Worm (Caenorhabditis elegans): Measurements from ENCODE around the gene grl-19.

The grl-19 gene

DNA sequence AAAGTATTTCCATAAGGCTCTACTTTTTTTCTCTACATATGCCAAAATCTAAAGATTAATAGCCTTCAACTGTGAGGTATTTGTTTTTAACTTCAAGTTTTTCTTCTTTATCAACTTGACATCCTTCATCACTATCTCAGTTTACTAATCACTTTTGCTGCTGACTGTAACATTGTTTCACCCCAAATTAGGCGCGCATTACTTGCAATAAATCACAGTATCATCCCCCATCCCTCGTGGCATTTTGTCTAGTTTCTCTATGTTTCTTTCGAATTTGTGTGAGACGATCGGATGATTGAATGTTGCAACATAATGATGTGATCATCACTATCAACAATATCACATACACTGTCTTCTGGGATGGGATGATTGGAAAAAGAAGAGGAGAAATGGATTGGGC lies 4.9 kb downstream of the grl-19 start (continued):
- no peak for TF ChIP-seq Y116A8C.19 (tag; optimal IDR thresholded peaks at IDR 0.05; ENCODE audit: borderline replicate concordance)
- peak; percentile 51 for TF ChIP-seq nhr-19 (GFP tag; conservative IDR thresholded peaks at IDR 0.05)
- no peak for TF ChIP-seq sup-37 (GFP tag; optimal IDR thresholded peaks at IDR 0.05)
- TF ChIP-seq nhr-20 (tag; optimal IDR thresholded peaks at IDR 0.05) = peak; percentile 73
- no peak for TF ChIP-seq fkh-4 (tag; optimal IDR thresholded peaks at IDR 0.05; ENCODE audit: borderline replicate concordance)
- TF ChIP-seq ceh-63 (GFP tag; optimal IDR thresholded peaks at IDR 0.05) = no peak
- TF ChIP-seq C34B4.2 (tag; optimal IDR thresholded peaks at IDR 0.05) = no peak
- TF ChIP-seq ets-5 (GFP tag; IDR thresholded peaks at IDR 0.05) = no peak
- TF ChIP-seq fkh-10 (GFP tag; optimal IDR thresholded peaks at IDR 0.05) = no peak
- peak in 1 of 2 experiments; percentile 93 for TF ChIP-seq mdl-1 (tag; optimal IDR thresholded peaks at IDR 0.05)
- no peak for TF ChIP-seq egl-13 (tag; optimal IDR thresholded peaks at IDR 0.05)
- TF ChIP-seq hlh-17 (GFP tag; optimal IDR thresholded peaks at IDR 0.05; ENCODE audit: borderline replicate concordance) = no peak
- peak in 2 of 3 experiments; percentile 8 to 38 for TF ChIP-seq dpl-1 (GFP tag; optimal IDR thresholded peaks at IDR 0.05)
- no peak for TF ChIP-seq mef-2 (tag; optimal IDR thresholded peaks at IDR 0.05)
- TF ChIP-seq sptf-1 (tag; optimal IDR thresholded peaks at IDR 0.05) = no peak
- no peak for TF ChIP-seq efl-3 (GFP tag; optimal IDR thresholded peaks at IDR 0.05)
- TF ChIP-seq egl-27 (tag; optimal IDR thresholded peaks at IDR 0.05) = no peak
- no peak for TF ChIP-seq nhr-237 (tag; optimal IDR thresholded peaks at IDR 0.05)
- no peak for TF ChIP-seq pqm-1 (tag; optimal IDR thresholded peaks at IDR 0.05)
- no peak for TF ChIP-seq snpc-4 (tag; optimal IDR thresholded peaks at IDR 0.05)
- no peak for TF ChIP-seq mab-9 (GFP tag; IDR thresholded peaks at IDR 0.05)
- TF ChIP-seq nhr-11 (tag; optimal IDR thresholded peaks at IDR 0.05) = no peak
- TF ChIP-seq ceh-8 (GFP tag; optimal IDR thresholded peaks at IDR 0.05) = no peak
- TF ChIP-seq nhr-90 (tag; optimal IDR thresholded peaks at IDR 0.05; ENCODE audit: poor library complexity) = peak; percentile 67
- TF ChIP-seq zip-4 (GFP tag; optimal IDR thresholded peaks at IDR 0.05) = no peak
- peak in 1 of 2 experiments; percentile 7 for TF ChIP-seq efl-1 (optimal IDR thresholded peaks at IDR 0.05)
- TF ChIP-seq efl-1 (GFP tag; optimal IDR thresholded peaks at IDR 0.05 in 1 of 2) = peak in 1 of 2 experiments; percentile 84
- TF ChIP-seq hpl-2 (GFP tag; optimal IDR thresholded peaks at IDR 0.05) = peak; percentile 2
- TF ChIP-seq skn-1 (tag; optimal IDR thresholded peaks at IDR 0.05) = no peak
- peak; percentile 94 for TF ChIP-seq nhr-85 (tag)
- TF ChIP-seq ztf-11 (tag; optimal IDR thresholded peaks at IDR 0.05) = no peak
- peak; percentile 64 for TF ChIP-seq vab-15 (tag; optimal IDR thresholded peaks at IDR 0.05)
- TF ChIP-seq unc-30 (tag; optimal IDR thresholded peaks at IDR 0.05) = no peak
- peak; percentile 64 for TF ChIP-seq snu-23 (GFP tag; optimal IDR thresholded peaks at IDR 0.05)
- TF ChIP-seq dsc-1 (tag; optimal IDR thresholded peaks at IDR 0.05) = no peak
- TF ChIP-seq zag-1 (tag; optimal IDR thresholded peaks at IDR 0.05) = no peak
- TF ChIP-seq unc-98 (GFP tag; IDR thresholded peaks at IDR 0.05) = no peak
- no peak for TF ChIP-seq ceh-82 (tag; optimal IDR thresholded peaks at IDR 0.05)
- TF ChIP-seq lsy-2 (tag; optimal IDR thresholded peaks at IDR 0.05) = peak; percentile 13 to 62
- TF ChIP-seq alr-1 (tag; optimal IDR thresholded peaks at IDR 0.05; ENCODE audit: borderline replicate concordance) = no peak
- TF ChIP-seq lin-14 (GFP tag; optimal IDR thresholded peaks at IDR 0.05) = peak; percentile 67
- no peak for TF ChIP-seq jun-1 (tag; optimal IDR thresholded peaks at IDR 0.05)
- TF ChIP-seq aha-1 (tag; optimal IDR thresholded peaks at IDR 0.05) = no peak
- TF ChIP-seq nhr-76 (tag; optimal IDR thresholded peaks at IDR 0.05) = no peak
- TF ChIP-seq lin-39 (tag; optimal IDR thresholded peaks at IDR 0.05) = no peak
- no peak for TF ChIP-seq mep-1 (tag; optimal IDR thresholded peaks at IDR 0.05)
- TF ChIP-seq F16B12.6 (tag; optimal IDR thresholded peaks at IDR 0.05) = no peak
- no peak for TF ChIP-seq fos-1 (tag; optimal IDR thresholded peaks at IDR 0.05)
- peak; percentile 43; the same call in 1 of the 2 replicates for TF ChIP-seq grh-1 (GFP tag; IDR thresholded peaks at IDR 0.05)
- no peak for TF ChIP-seq aly-2 (tag; optimal IDR thresholded peaks at IDR 0.05)
- TF ChIP-seq ceh-90 (tag; optimal IDR thresholded peaks at IDR 0.05) = no peak
- no peak for TF ChIP-seq ama-1 (optimal IDR thresholded peaks at IDR 0.05)
- no peak for TF ChIP-seq pax-3 (tag; optimal IDR thresholded peaks at IDR 0.05)
- peak; percentile 89 for TF ChIP-seq blmp-1 (tag; optimal IDR thresholded peaks at IDR 0.05)
